Worm (Caenorhabditis elegans) whole organism, early embryonic: Measurements from ENCODE around the gene Y44A6D.6.

Experiments used
- B0310.2 ChIP-seq: sonication (generic microtip); optimal IDR thresholded peaks from 2 replicates; lab custom pipeline; 2016; ENCODE audit warnings: mild to moderate bottlenecking, missing genetic modification characterization, missing compliant biosample characterization
- F13C5.2 ChIP-seq: sonication (generic microtip); optimal IDR thresholded peaks from 2 replicates; lab custom pipeline; 2017; ENCODE audit warnings: mild to moderate bottlenecking, missing genetic modification characterization, inconsistent platforms, missing compliant biosample characterization
- aly-1 ChIP-seq: sonication (generic microtip); optimal IDR thresholded peaks from 2 replicates; lab custom pipeline; 2016; ENCODE audit warnings: missing genetic modification characterization, missing compliant biosample characterization
- ama-1 ChIP-seq: fragments of 150-350 bp; optimal IDR thresholded peaks from 2 replicates; lab custom pipeline; 2014
- ceh-36 ChIP-seq: sonication (generic microtip); optimal IDR thresholded peaks from 2 replicates; lab custom pipeline; 2016; ENCODE audit warnings: missing genetic modification characterization, inconsistent platforms, missing compliant biosample characterization
- flt-1 ChIP-seq: fragments of 200-800 bp; sonication (Bioruptor generic); IDR thresholded peaks from 2 replicates; pipeline ENCODE4 v1.3.6; 2022; ENCODE audit warnings: missing genetic modification characterization, missing compliant biosample characterization
- hmg-4 ChIP-seq: fragments of 200-800 bp; sonication (Bioruptor generic); optimal IDR thresholded peaks from 2 replicates; lab custom pipeline; 2018; ENCODE audit warnings: mild to moderate bottlenecking, missing genetic modification characterization, missing compliant biosample characterization
- hnd-1 ChIP-seq: sonication (generic microtip); optimal IDR thresholded peaks from 2 replicates; lab custom pipeline; 2016; ENCODE audit warnings: missing genetic modification characterization, missing compliant biosample characterization
- scrt-1 ChIP-seq: fragments of 200-800 bp; sonication (Bioruptor generic); IDR thresholded peaks from 2 replicates; pipeline ENCODE4 v1.3.6; 2022; ENCODE audit warnings: missing genetic modification characterization, missing compliant biosample characterization
- tbx-11 ChIP-seq: fragments of 200-800 bp; sonication (Bioruptor generic); IDR thresholded peaks from 2 replicates; pipeline ENCODE4 v1.3.6; 2022; ENCODE audit warnings: missing genetic modification characterization, missing compliant biosample characterization
- tbx-37 ChIP-seq: fragments of 200-800 bp; sonication (Bioruptor generic); conservative IDR thresholded peaks from 2 replicates; pipeline ENCODE4 v1.3.6; 2022; ENCODE audit warnings: missing genetic modification reagents, missing genetic modification characterization, missing compliant biosample characterization
- tra-4 ChIP-seq: sonication (generic microtip); optimal IDR thresholded peaks from 2 replicates; lab custom pipeline; 2017; ENCODE audit warnings: missing genetic modification characterization, missing compliant biosample characterization

ce11 chrV:20807038-20807437 is at the start of gene Y44A6D.6:
- TF ChIP-seq ama-1 (lab: Kevin White, UChicago): no peak
- no peak for TF ChIP-seq F13C5.2 (tag; lab: Kevin White, UChicago)
- no peak for TF ChIP-seq hnd-1 (tag; lab: Kevin White, UChicago)
- TF ChIP-seq hmg-4: no peak
- TF ChIP-seq tbx-37 (GFP tag; lab: Robert Waterston, UW): no peak
- no peak for TF ChIP-seq scrt-1
- TF ChIP-seq ceh-36 (tag; lab: Kevin White, UChicago): no peak
- no peak for TF ChIP-seq flt-1
- TF ChIP-seq tra-4 (tag; lab: Kevin White, UChicago): no peak
- TF ChIP-seq tbx-11 (GFP tag; lab: Robert Waterston, UW): no peak
- no peak for TF ChIP-seq aly-1
- no peak for TF ChIP-seq B0310.2 (tag; lab: Kevin White, UChicago)
